Fruit fly (Drosophila melanogaster) whole organism, prepupa: ENCODE measurements around the gene CG43886.

Source experiments
- Blimp-1 ChIP-seq: fragments of 200-800 bp; sonication (Bioruptor generic); optimal IDR thresholded peaks from 3 replicates; lab custom pipeline; 2017; ENCODE audit warnings: missing biosample characterization, missing genetic modification characterization, mild to moderate bottlenecking, moderate library complexity, missing genetic modification reagents
- CG10631 ChIP-seq: fragments of 200-800 bp; sonication (Bioruptor generic); optimal IDR thresholded peaks from 2 replicates; lab custom pipeline; 2016; ENCODE audit warnings: missing biosample characterization, missing genetic modification characterization
- CG10669 ChIP-seq: fragments of 200-800 bp; sonication (Bioruptor generic); optimal IDR thresholded peaks from 3 replicates; lab custom pipeline; 2018; ENCODE audit warnings: missing biosample characterization, mild to moderate bottlenecking, missing genetic modification characterization, moderate library complexity
- CG11294 ChIP-seq: fragments of 200-800 bp; sonication (Bioruptor generic); IDR thresholded peaks from 2 replicates; pipeline ENCODE4 v1.3.6; 2022; ENCODE audit warnings: missing biosample characterization, missing genetic modification characterization
- CG11762 ChIP-seq: fragments of 200-800 bp; sonication (Bioruptor generic); optimal IDR thresholded peaks from 3 replicates; lab custom pipeline; 2016; ENCODE audit warnings: missing biosample characterization, missing genetic modification characterization; ENCODE audit not compliant: insufficient read depth
- CG11902 ChIP-seq: fragments of 200-800 bp; sonication (Bioruptor generic); optimal IDR thresholded peaks from 3 replicates; lab custom pipeline; 2016; ENCODE audit warnings: missing biosample characterization, missing genetic modification characterization
- CG15336 ChIP-seq: fragments of 200-800 bp; sonication (Bioruptor generic); IDR thresholded peaks from 2 replicates; pipeline ENCODE4 v1.3.6; 2022; ENCODE audit warnings: missing biosample characterization, missing genetic modification characterization
- CG1621 ChIP-seq: fragments of 200-800 bp; sonication (Bioruptor generic); optimal IDR thresholded peaks from 3 replicates; lab custom pipeline; 2018; ENCODE audit warnings: missing biosample characterization, mild to moderate bottlenecking, missing genetic modification characterization
- CG16779 ChIP-seq: fragments of 200-800 bp; sonication (Bioruptor generic); optimal IDR thresholded peaks from 3 replicates; lab custom pipeline; 2017; ENCODE audit warnings: missing biosample characterization, mild to moderate bottlenecking, missing genetic modification characterization
- CG3032 ChIP-seq: fragments of 200-800 bp; optimal IDR thresholded peaks from 2 replicates; lab custom pipeline; 2019; ENCODE audit warnings: missing biosample characterization, mild to moderate bottlenecking, missing genetic modification characterization, moderate library complexity
- CG32006 ChIP-seq: fragments of 200-800 bp; sonication (Bioruptor generic); optimal IDR thresholded peaks from 3 replicates; lab custom pipeline; 2017; ENCODE audit warnings: missing biosample characterization, mild to moderate bottlenecking, missing genetic modification characterization
- CG34406 ChIP-seq: fragments of 200-800 bp; sonication (Bioruptor generic); optimal IDR thresholded peaks from 3 replicates; lab custom pipeline; 2016; ENCODE audit warnings: missing biosample characterization, missing genetic modification characterization
- CG4318 ChIP-seq: fragments of 200-800 bp; sonication (Bioruptor generic); optimal IDR thresholded peaks from 3 replicates; lab custom pipeline; 2017; ENCODE audit warnings: missing biosample characterization, mild to moderate bottlenecking, missing genetic modification characterization
- CG6163 ChIP-seq: fragments of 200-800 bp; sonication (Bioruptor generic); IDR thresholded peaks from 3 replicates; pipeline ENCODE4 v1.3.6; 2022; ENCODE audit warnings: missing biosample characterization, missing genetic modification characterization
- CG6276 ChIP-seq: fragments of 200-800 bp; sonication (Bioruptor generic); optimal IDR thresholded peaks from 2 replicates; lab custom pipeline; 2017; ENCODE audit warnings: missing biosample characterization, mild to moderate bottlenecking, missing genetic modification characterization
- CG6792 ChIP-seq: fragments of 200-800 bp; sonication (Bioruptor generic); optimal IDR thresholded peaks from 3 replicates; lab custom pipeline; 2016; ENCODE audit warnings: missing biosample characterization, missing genetic modification characterization
- CG6808 ChIP-seq: fragments of 200-800 bp; sonication (Bioruptor generic); optimal IDR thresholded peaks from 3 replicates; lab custom pipeline; 2017; ENCODE audit warnings: missing biosample characterization, missing genetic modification characterization, mild to moderate bottlenecking, moderate library complexity, missing genetic modification reagents
- CG6854 ChIP-seq: fragments of 200-800 bp; sonication (Bioruptor generic); optimal IDR thresholded peaks from 2 replicates; lab custom pipeline; 2017; ENCODE audit warnings: missing biosample characterization, mild to moderate bottlenecking, missing genetic modification characterization
- CG7368 ChIP-seq: fragments of 200-800 bp; sonication (Bioruptor generic); optimal IDR thresholded peaks from 3 replicates; lab custom pipeline; 2016; ENCODE audit warnings: missing biosample characterization, missing genetic modification characterization
- CG8119 ChIP-seq: fragments of 200-800 bp; sonication (Bioruptor generic); IDR thresholded peaks from 3 replicates; pipeline ENCODE4 v1.3.6; 2022; ENCODE audit warnings: missing biosample characterization, missing genetic modification characterization
- CG8319 ChIP-seq: fragments of 200-800 bp; sonication (Bioruptor generic); optimal IDR thresholded peaks from 3 replicates; lab custom pipeline; 2016; ENCODE audit warnings: missing biosample characterization, missing genetic modification characterization
- Eip75B ChIP-seq: fragments of 200-800 bp; sonication (Bioruptor generic); optimal IDR thresholded peaks from 3 replicates; lab custom pipeline; 2016; ENCODE audit warnings: missing biosample characterization, missing genetic modification characterization
- Eip78C ChIP-seq: fragments of 200-800 bp; sonication (Bioruptor generic); peaks from one replicate; lab custom pipeline; 2016; ENCODE audit warnings: missing biosample characterization, missing genetic modification characterization
- Eip93F ChIP-seq: fragments of 200-800 bp; sonication (Bioruptor generic); optimal IDR thresholded peaks from 2 replicates; lab custom pipeline; 2016; ENCODE audit warnings: missing biosample characterization, mild to moderate bottlenecking, missing genetic modification characterization
- Ets21C ChIP-seq: fragments of 200-800 bp; sonication (Bioruptor generic); optimal IDR thresholded peaks from 3 replicates; lab custom pipeline; 2016; ENCODE audit warnings: missing biosample characterization, missing genetic modification characterization
- Gug ChIP-seq: fragments of 200-800 bp; sonication (Bioruptor generic); IDR thresholded peaks from 2 replicates; pipeline ENCODE4 v1.3.6; 2022; ENCODE audit warnings: missing biosample characterization, missing genetic modification characterization
- Hr38 ChIP-seq: sonication (Bioruptor generic); optimal IDR thresholded peaks from 2 replicates; lab custom pipeline; 2016; ENCODE audit warnings: missing biosample characterization, missing genetic modification characterization
- Hr39 ChIP-seq: fragments of 200-800 bp; sonication (Bioruptor generic); optimal IDR thresholded peaks from 2 replicates; lab custom pipeline; 2016; ENCODE audit warnings: missing biosample characterization, missing genetic modification characterization
- Hr4 ChIP-seq: fragments of 200-800 bp; sonication (Bioruptor generic); optimal IDR thresholded peaks from 3 replicates; lab custom pipeline; 2016; ENCODE audit warnings: missing biosample characterization, missing genetic modification characterization
- Sox15 ChIP-seq: fragments of 200-800 bp; sonication (Bioruptor generic); optimal IDR thresholded peaks from 3 replicates; lab custom pipeline; 2016; ENCODE audit warnings: missing biosample characterization, missing genetic modification characterization
- achi ChIP-seq: fragments of 200-800 bp; sonication (Bioruptor generic); optimal IDR thresholded peaks from 3 replicates; lab custom pipeline; 2016; ENCODE audit warnings: missing biosample characterization, missing genetic modification characterization
- acj6 ChIP-seq: fragments of 200-800 bp; sonication (Bioruptor generic); optimal IDR thresholded peaks from 3 replicates; lab custom pipeline; 2016; ENCODE audit warnings: missing biosample characterization, missing genetic modification characterization
- cyc ChIP-seq: fragments of 200-800 bp; sonication (Bioruptor generic); optimal IDR thresholded peaks from 3 replicates; lab custom pipeline; 2016; ENCODE audit warnings: missing biosample characterization, missing genetic modification characterization
- dac ChIP-seq: fragments of 200-800 bp; sonication (Bioruptor generic); optimal IDR thresholded peaks from 2 replicates; lab custom pipeline; 2017; ENCODE audit warnings: missing biosample characterization, mild to moderate bottlenecking, missing genetic modification characterization
- dsx ChIP-seq: fragments of 200-800 bp; optimal IDR thresholded peaks from 3 replicates; lab custom pipeline; 2019; ENCODE audit warnings: missing biosample characterization, mild to moderate bottlenecking, missing genetic modification characterization, moderate library complexity; ENCODE audit not compliant: poor library complexity, severe bottlenecking
- eg ChIP-seq: fragments of 200-800 bp; sonication (Bioruptor generic); IDR thresholded peaks from 3 replicates; pipeline ENCODE4 v1.3.6; 2022; ENCODE audit warnings: missing biosample characterization, missing genetic modification characterization
- esn ChIP-seq: fragments of 200-800 bp; sonication (Bioruptor generic); optimal IDR thresholded peaks from 2 replicates; lab custom pipeline; 2016; ENCODE audit warnings: missing biosample characterization, mild to moderate bottlenecking, missing genetic modification characterization, moderate library complexity
- fd85E ChIP-seq: fragments of 200-800 bp; sonication (Bioruptor generic); optimal IDR thresholded peaks from 3 replicates; lab custom pipeline; 2016; ENCODE audit warnings: missing biosample characterization, missing genetic modification characterization
- fkh ChIP-seq: fragments of 200-800 bp; sonication (Bioruptor generic); optimal IDR thresholded peaks from 3 replicates; lab custom pipeline; 2017; ENCODE audit warnings: missing biosample characterization, mild to moderate bottlenecking, missing genetic modification characterization, moderate library complexity
- net ChIP-seq: fragments of 200-800 bp; sonication (Bioruptor generic); optimal IDR thresholded peaks from 3 replicates; lab custom pipeline; 2016; ENCODE audit warnings: missing biosample characterization, missing genetic modification characterization
- spab ChIP-seq: fragments of 200-800 bp; sonication (Bioruptor generic); optimal IDR thresholded peaks from 2 replicates; lab custom pipeline; 2017; ENCODE audit warnings: missing biosample characterization, mild to moderate bottlenecking, missing genetic modification characterization, missing genetic modification reagents
- ss ChIP-seq, 2 experiments: fragments of 200-800 bp; sonication (Bioruptor generic); optimal IDR thresholded peaks; 2 replicates in 1 of 2; 3 replicates in 1 of 2; lab custom pipeline; 2017 to 2018; ENCODE audit warnings: mild to moderate bottlenecking in 2 of 2, missing biosample characterization in 2 of 2, missing genetic modification characterization in 2 of 2, moderate library complexity in 1 of 2
- svp ChIP-seq: fragments of 200-800 bp; sonication (Bioruptor generic); peaks from one replicate; lab custom pipeline; 2016; ENCODE audit warnings: missing biosample characterization, missing genetic modification characterization
- topi ChIP-seq: fragments of 200-800 bp; sonication (Bioruptor generic); optimal IDR thresholded peaks from 3 replicates; lab custom pipeline; 2016; ENCODE audit warnings: missing biosample characterization, missing genetic modification characterization
- vri ChIP-seq: fragments of 200-800 bp; sonication (Bioruptor generic); optimal IDR thresholded peaks from 3 replicates; lab custom pipeline; 2016; ENCODE audit warnings: missing biosample characterization, mild to moderate bottlenecking, missing genetic modification characterization

CG43886 gene

dm6 chr3L:8128396-8129050 lies 31.1 kb downstream of the CG43886 start:
- 0 out of 2 replicates have a peak, but pooled peaks have one; percentile 10 for TF ChIP-seq CG15336 (GFP tag; lab: Robert Waterston, UW)
- TF ChIP-seq Eip78C (GFP tag; lab: Kevin White, UChicago), result peak; percentile 49
- no peak for TF ChIP-seq CG6854 (GFP tag; lab: Kevin White, UChicago)
- TF ChIP-seq CG8319 (GFP tag; lab: Kevin White, UChicago), result no peak
- TF ChIP-seq cyc (GFP tag; lab: Kevin White, UChicago), result no peak
- TF ChIP-seq Eip75B (GFP tag; lab: Kevin White, UChicago), result no peak
- TF ChIP-seq Eip93F (GFP tag; lab: Kevin White, UChicago), result no peak
- TF ChIP-seq CG6808, result no peak
- no peak for TF ChIP-seq CG11294 (GFP tag; lab: Robert Waterston, UW)
- TF ChIP-seq dsx (GFP tag; lab: Kevin White, UChicago), result no peak
- peak; percentile 77 for TF ChIP-seq vri (GFP tag; lab: Kevin White, UChicago)
- no peak for TF ChIP-seq CG10631 (GFP tag; lab: Kevin White, UChicago)
- no peak for TF ChIP-seq Ets21C (GFP tag; lab: Kevin White, UChicago)
- TF ChIP-seq net (GFP tag; lab: Kevin White, UChicago), result no peak
- no peak for TF ChIP-seq acj6
- TF ChIP-seq CG8119 (GFP tag; lab: Robert Waterston, UW), result 0 out of 3 replicates have a peak, but pooled peaks have one; percentile 20
- no peak for TF ChIP-seq topi (GFP tag; lab: Kevin White, UChicago)

dm6 chr3L:8127712-8128210 lies 31.8 kb downstream of the CG43886 start, which contains the start of the genes Cds and Uba2:
Gene Cds (plus strand): TSS chr3L:8127762.
Gene Uba2 (minus strand): TSS chr3L:8127818.
- TF ChIP-seq cyc (GFP tag; lab: Kevin White, UChicago) (peak; percentile 86), Hr38 (GFP tag; lab: Kevin White, UChicago) (no peak), ss (GFP tag; optimal IDR thresholded peaks at IDR 0.05; lab: Kevin White, UChicago) (peak in 1 of 2 experiments; percentile 85), CG11902 (GFP tag; lab: Kevin White, UChicago) (peak; percentile 79), CG34406 (GFP tag; lab: Kevin White, UChicago) (peak; percentile 88), CG11762 (GFP tag; lab: Kevin White, UChicago) (peak; percentile 81), Hr39 (GFP tag; lab: Kevin White, UChicago) (peak; percentile 84), vri (GFP tag; lab: Kevin White, UChicago) (peak; percentile 85), esn (GFP tag; lab: Kevin White, UChicago) (peak; percentile 88), CG3032 (peak; percentile 87), Hr4 (GFP tag; lab: Kevin White, UChicago) (peak; percentile 90), Sox15 (GFP tag; lab: Kevin White, UChicago) (peak; percentile 86), Eip75B (GFP tag; lab: Kevin White, UChicago) (peak; percentile 82), CG10631 (GFP tag; lab: Kevin White, UChicago) (peak; percentile 94), achi (peak; percentile 91), fkh (no peak), Blimp-1 (peak; percentile 66), CG6163 (GFP tag; lab: Robert Waterston, UW) (peak; percentile 86), svp (GFP tag; lab: Kevin White, UChicago) (peak; percentile 96), eg (peak; percentile 92), CG1621 (tag; lab: Kevin White, UChicago) (peak; percentile 85), dac (peak; percentile 81), spab (no peak), Gug (peak; percentile 85), CG15336 (GFP tag; lab: Robert Waterston, UW) (peak; percentile 86), CG4318 (GFP tag; lab: Kevin White, UChicago) (no peak), CG6808 (no peak), Ets21C (GFP tag; lab: Kevin White, UChicago) (peak; percentile 78), CG7368 (peak; percentile 72), fd85E (peak; percentile 74), topi (GFP tag; lab: Kevin White, UChicago) (peak; percentile 78), Eip78C (GFP tag; lab: Kevin White, UChicago) (peak; percentile 89), CG11294 (GFP tag; lab: Robert Waterston, UW) (peak; percentile 84; the same call in 1 of the 2 replicates), acj6 (peak; percentile 92), dsx (GFP tag; lab: Kevin White, UChicago) (peak; percentile 71), CG10669 (GFP tag; lab: Kevin White, UChicago) (no peak), CG32006 (GFP tag; lab: Kevin White, UChicago) (peak; percentile 90), CG6276 (GFP tag; lab: Kevin White, UChicago) (no peak), CG16779 (tag; lab: Kevin White, UChicago) (peak; percentile 77), CG8119 (GFP tag; lab: Robert Waterston, UW) (peak; percentile 83; the same call in 2 of the 3 replicates), Eip93F (GFP tag; lab: Kevin White, UChicago) (peak; percentile 84), CG6792 (GFP tag; lab: Kevin White, UChicago) (peak; percentile 83)
